Fruit fly (Drosophila melanogaster): Measurements from ENCODE around the gene subdued.

The subdued gene

dm6 chr3R:19584818-19585217, 57.7 kb downstream of the subdued start (continued):
- TF ChIP-seq danr (GFP tag; IDR thresholded peaks at IDR 0.05): peak; percentile 33; the same call in 1 of the 2 replicates
- TF ChIP-seq Poxn (GFP tag; IDR thresholded peaks at IDR 0.05): no peak
- no peak for TF ChIP-seq abd-A (tag; optimal IDR thresholded peaks at IDR 0.05)
- TF ChIP-seq CG11085 (GFP tag; IDR thresholded peaks at IDR 0.05): no peak
- TF ChIP-seq dati (GFP tag; IDR thresholded peaks at IDR 0.05): 0 out of 2 replicates have a peak, but pooled peaks have one; percentile 38
- TF ChIP-seq E2f2 (GFP tag; IDR thresholded peaks at IDR 0.05): peak; percentile 55
- TF ChIP-seq unpg (GFP tag; optimal IDR thresholded peaks at IDR 0.05): peak; percentile 86
- TF ChIP-seq CG12071 (GFP tag; optimal IDR thresholded peaks at IDR 0.05): peak; percentile 93
- no peak for TF ChIP-seq sisA (GFP tag; IDR thresholded peaks at IDR 0.05)
- peak; percentile 87 for TF ChIP-seq onecut (GFP tag; IDR thresholded peaks at IDR 0.05)
- TF ChIP-seq Xbp1 (GFP tag; optimal IDR thresholded peaks at IDR 0.05): peak; percentile 51
- peak; percentile 88 for TF ChIP-seq CG18619 (GFP tag; optimal IDR thresholded peaks at IDR 0.05)
- peak; percentile 79 for TF ChIP-seq CG13123 (GFP tag; optimal IDR thresholded peaks at IDR 0.05)
- peak; percentile 85 for TF ChIP-seq gce (GFP tag; IDR thresholded peaks at IDR 0.05)
- no peak; the same call in 1 of the 2 replicates for TF ChIP-seq slbo (GFP tag; IDR thresholded peaks at IDR 0.05)
- peak in 1 of 3 experiments; percentile 90 for TF ChIP-seq lola (GFP tag; optimal IDR thresholded peaks at IDR 0.05)
- TF ChIP-seq CG17186 (GFP tag; optimal IDR thresholded peaks at IDR 0.05): peak; percentile 92
- no peak for TF ChIP-seq sna (GFP tag; IDR thresholded peaks at IDR 0.05; ENCODE audit: partially characterized antibody)
- peak; percentile 76 for TF ChIP-seq trh (GFP tag; optimal IDR thresholded peaks at IDR 0.05)
- peak; percentile 45 for TF ChIP-seq CG9437 (GFP tag; optimal IDR thresholded peaks at IDR 0.05)
- peak in 1 of 2 experiments; percentile 87 for TF ChIP-seq tll (GFP tag; optimal IDR thresholded peaks at IDR 0.05)
- TF ChIP-seq CG13775 (GFP tag; optimal IDR thresholded peaks at IDR 0.05): peak; percentile 72
- peak; percentile 91 for TF ChIP-seq ci (GFP tag; IDR thresholded peaks at IDR 0.05)
- TF ChIP-seq CG17912 (GFP tag; optimal IDR thresholded peaks at IDR 0.05): peak; percentile 92
- no peak for TF ChIP-seq Doc3 (GFP tag; IDR thresholded peaks at IDR 0.05; ENCODE audit: partially characterized antibody)
- TF ChIP-seq croc (GFP tag; conservative IDR thresholded peaks at IDR 0.05): peak; percentile 44; the same call in 2 of the 3 replicates
- TF ChIP-seq kay (GFP tag; optimal IDR thresholded peaks at IDR 0.05): peak; percentile 32
- peak; percentile 53 for TF ChIP-seq dm (GFP tag; optimal IDR thresholded peaks at IDR 0.05)
- peak; percentile 79 for TF ChIP-seq crol (GFP tag; IDR thresholded peaks at IDR 0.05)
- peak; percentile 91 for TF ChIP-seq grn (GFP tag; optimal IDR thresholded peaks at IDR 0.05)
- TF ChIP-seq Dad (GFP tag; optimal IDR thresholded peaks at IDR 0.05): peak; percentile 78
- peak; percentile 18 for TF ChIP-seq Usf (GFP tag; optimal IDR thresholded peaks at IDR 0.05)
- TF ChIP-seq CG9817 (tag; optimal IDR thresholded peaks at IDR 0.05): peak; percentile 49
- TF ChIP-seq peb (GFP tag; IDR thresholded peaks at IDR 0.05): peak; percentile 62; the same call in 1 of the 2 replicates
- TF ChIP-seq Dll (GFP tag; IDR thresholded peaks at IDR 0.05; ENCODE audit: partially characterized antibody): no peak
- peak; percentile 78 for TF ChIP-seq twi (tag; optimal IDR thresholded peaks at IDR 0.05)
- peak; percentile 32; the same call in 1 of the 2 replicates for TF ChIP-seq CG9932 (GFP tag; IDR thresholded peaks at IDR 0.05)
- peak; percentile 43; the same call in 1 of the 3 replicates for TF ChIP-seq CG11093 (GFP tag; IDR thresholded peaks at IDR 0.05)
- TF ChIP-seq CG6175 (GFP tag; IDR thresholded peaks at IDR 0.05): no peak
- no peak for TF ChIP-seq Nf-YC (tag; optimal IDR thresholded peaks at IDR 0.05)
- peak; percentile 77 for TF ChIP-seq CHES-1-like (GFP tag; optimal IDR thresholded peaks at IDR 0.05)
- TF ChIP-seq gcm2 (GFP tag; optimal IDR thresholded peaks at IDR 0.05): peak; percentile 76
- peak; percentile 86 for TF ChIP-seq Blimp-1 (GFP tag; optimal IDR thresholded peaks at IDR 0.05)
- TF ChIP-seq CG30431 (GFP tag; optimal IDR thresholded peaks at IDR 0.05): peak; percentile 51
- no peak for TF ChIP-seq pita (GFP tag; optimal IDR thresholded peaks at IDR 0.05)
- TF ChIP-seq Pdp1 (GFP tag; optimal IDR thresholded peaks at IDR 0.05): peak; percentile 51 to 83
- TF ChIP-seq hb (GFP tag; IDR thresholded peaks at IDR 0.05; ENCODE audit: partially characterized antibody): no peak
- peak; percentile 83 for TF ChIP-seq bab2 (GFP tag; optimal IDR thresholded peaks at IDR 0.05)
- TF ChIP-seq unc-4 (GFP tag; IDR thresholded peaks at IDR 0.05; ENCODE audit: partially characterized antibody): no peak
- TF ChIP-seq CG18476 (GFP tag; optimal IDR thresholded peaks at IDR 0.05): peak; percentile 77

Data from whole organism, embryonic.